Worm (Caenorhabditis elegans) whole organism, young adult: ENCODE results near the gene R13A1.5.

ENCODE experiments used
- B0019.2 ChIP-seq: fragments of 200-800 bp; sonication (Bioruptor generic); conservative IDR thresholded peaks from 2 replicates; pipeline ENCODE4 v1.3.6; 2022; ENCODE audit warnings: missing genetic modification reagents, missing genetic modification characterization, missing compliant biosample characterization
- B0035.1 ChIP-seq: sonication (generic microtip); optimal IDR thresholded peaks from 2 replicates; lab custom pipeline; 2016; ENCODE audit warnings: missing genetic modification characterization, mild to moderate bottlenecking, missing compliant biosample characterization, missing genotype, missing genetic modification reagents
- B0336.3 ChIP-seq: fragments of 200-800 bp; sonication (Bioruptor generic); IDR thresholded peaks from 2 replicates; pipeline ENCODE4 v1.3.6; 2022; ENCODE audit warnings: missing genetic modification characterization, missing compliant biosample characterization
- F33H1.4 ChIP-seq: fragments of 200-800 bp; sonication (Bioruptor generic); IDR thresholded peaks from 2 replicates; pipeline ENCODE4 v1.3.6; 2022; ENCODE audit warnings: missing genetic modification reagents, missing genetic modification characterization, missing compliant biosample characterization
- F39B2.1 ChIP-seq: fragments of 200-800 bp; sonication (Bioruptor generic); IDR thresholded peaks from 2 replicates; pipeline ENCODE4 v1.3.6; 2022; ENCODE audit warnings: missing genetic modification reagents, missing genetic modification characterization, missing compliant biosample characterization
- F57C9.4 ChIP-seq: sonication (generic microtip); optimal IDR thresholded peaks from 2 replicates; lab custom pipeline; 2017; ENCODE audit warnings: mild to moderate bottlenecking, missing genetic modification characterization, missing compliant biosample characterization
- Y53F4B.3 ChIP-seq: fragments of 200-800 bp; sonication (Bioruptor generic); IDR thresholded peaks from 2 replicates; pipeline ENCODE4 v1.3.6; 2022; ENCODE audit warnings: missing genetic modification reagents, missing genetic modification characterization, missing compliant biosample characterization
- Y56A3A.18 ChIP-seq: fragments of 200-800 bp; sonication (Bioruptor generic); IDR thresholded peaks from 2 replicates; pipeline ENCODE4 v1.3.6; 2022; ENCODE audit warnings: missing genetic modification reagents, missing genetic modification characterization, missing compliant biosample characterization
- ZK185.1 ChIP-seq: sonication (generic microtip); optimal IDR thresholded peaks from 2 replicates; lab custom pipeline; 2016; ENCODE audit warnings: mild to moderate bottlenecking, missing genetic modification characterization, missing compliant biosample characterization; ENCODE audit not compliant: poor library complexity, severe bottlenecking
- aptf-2 ChIP-seq: fragments of 200-800 bp; sonication (Bioruptor generic); conservative IDR thresholded peaks from 2 replicates; pipeline ENCODE4 v1.3.6; 2022; ENCODE audit warnings: missing genetic modification reagents, missing genetic modification characterization, missing compliant biosample characterization
- atf-7 ChIP-seq: sonication (generic microtip); optimal IDR thresholded peaks from 2 replicates; lab custom pipeline; 2017; ENCODE audit warnings: mild to moderate bottlenecking, missing genetic modification characterization, missing compliant biosample characterization
- athp-1 ChIP-seq: sonication (generic microtip); optimal IDR thresholded peaks from 2 replicates; lab custom pipeline; 2017; ENCODE audit warnings: mild to moderate bottlenecking, missing genetic modification characterization, missing compliant biosample characterization
- attf-3 ChIP-seq: fragments of 200-800 bp; sonication (Bioruptor generic); conservative IDR thresholded peaks from 2 replicates; pipeline ENCODE4 v1.3.6; 2022; ENCODE audit warnings: missing genetic modification reagents, missing genetic modification characterization, missing compliant biosample characterization
- attf-5 ChIP-seq: fragments of 200-800 bp; sonication (Bioruptor generic); optimal IDR thresholded peaks from 2 replicates; lab custom pipeline; 2018; ENCODE audit warnings: mild to moderate bottlenecking, missing genetic modification characterization, missing compliant biosample characterization
- attf-6 ChIP-seq: fragments of 200-800 bp; sonication (Bioruptor generic); IDR thresholded peaks from 2 replicates; pipeline ENCODE4 v1.3.6; 2022; ENCODE audit warnings: missing genetic modification reagents, missing genetic modification characterization, missing compliant biosample characterization
- cebp-1 ChIP-seq, 2 experiments: fragments of 200-800 bp in 1 of 2; sonication (Bioruptor generic) in 1 of 2; sonication (generic microtip) in 1 of 2; IDR thresholded peaks in 1 of 2; optimal IDR thresholded peaks in 1 of 2; 2 replicates each; pipeline versions ENCODE4 v1.3.6 to Lab custom; 2017 to 2022; ENCODE audit warnings: missing compliant biosample characterization in 2 of 2, missing genetic modification characterization in 2 of 2, mild to moderate bottlenecking in 1 of 2, missing genetic modification reagents in 1 of 2, moderate library complexity in 1 of 2
- cebp-2 ChIP-seq: fragments of 200-800 bp; sonication (Bioruptor generic); IDR thresholded peaks from 2 replicates; pipeline ENCODE4 v1.3.6; 2022; ENCODE audit warnings: missing genetic modification characterization, missing compliant biosample characterization
- dpl-1 ChIP-seq: fragments of 150-350 bp; optimal IDR thresholded peaks from 2 replicates; lab custom pipeline; 2014; ENCODE audit warnings: missing biosample characterization, missing genetic modification reagents, missing genetic modification characterization
- efl-1 ChIP-seq: fragments of 150-350 bp; optimal IDR thresholded peaks from 2 replicates; lab custom pipeline; 2014; ENCODE audit warnings: missing biosample characterization, missing genetic modification reagents, missing genetic modification characterization
- ets-4 ChIP-seq: fragments of 200-800 bp; sonication (Bioruptor generic); optimal IDR thresholded peaks from 2 replicates; lab custom pipeline; 2018; ENCODE audit warnings: mild to moderate bottlenecking, missing genetic modification characterization, missing compliant biosample characterization
- him-1 ChIP-seq: sonication (generic microtip); optimal IDR thresholded peaks from 2 replicates; lab custom pipeline; 2016; ENCODE audit warnings: missing genotype, missing genetic modification reagents, missing genetic modification characterization, missing compliant biosample characterization
- hlh-12 ChIP-seq: sonication (generic microtip); optimal IDR thresholded peaks from 2 replicates; lab custom pipeline; 2016; ENCODE audit warnings: missing genetic modification characterization, missing compliant biosample characterization
- hmg-1.2 ChIP-seq: fragments of 200-800 bp; sonication (Bioruptor generic); IDR thresholded peaks from 2 replicates; pipeline ENCODE4 v1.3.6; 2022; ENCODE audit warnings: missing genetic modification reagents, missing genetic modification characterization, missing compliant biosample characterization
- hrde-1 ChIP-seq: sonication (generic microtip); optimal IDR thresholded peaks from 2 replicates; lab custom pipeline; 2016; ENCODE audit warnings: missing genetic modification characterization, mild to moderate bottlenecking, missing compliant biosample characterization, moderate library complexity, missing genotype, missing genetic modification reagents, borderline replicate concordance
- let-526 ChIP-seq: fragments of 200-800 bp; sonication (Bioruptor generic); IDR thresholded peaks from 2 replicates; pipeline ENCODE4 v1.3.6; 2022; ENCODE audit warnings: missing genetic modification reagents, missing genetic modification characterization, missing compliant biosample characterization
- lin-26 ChIP-seq: fragments of 200-800 bp; sonication (Bioruptor generic); IDR thresholded peaks from 2 replicates; pipeline ENCODE4 v1.3.6; 2022; ENCODE audit warnings: missing genetic modification reagents, missing genetic modification characterization, missing compliant biosample characterization
- lin-35 ChIP-seq, 3 experiments: fragments of 150-350 bp in 2 of 3; sonication (generic microtip) in 1 of 3; optimal IDR thresholded peaks; 2 replicates each; lab custom pipeline; 2014 to 2018; ENCODE audit warnings: missing biosample characterization in 3 of 3, missing genetic modification characterization in 3 of 3, missing genetic modification reagents in 3 of 3
- lir-1 ChIP-seq: fragments of 200-800 bp; sonication (Bioruptor generic); conservative IDR thresholded peaks from 2 replicates; pipeline ENCODE4 v1.3.6; 2022; ENCODE audit warnings: missing genetic modification reagents, missing genetic modification characterization, missing compliant biosample characterization
- lsy-27 ChIP-seq: sonication (generic microtip); optimal IDR thresholded peaks from 2 replicates; lab custom pipeline; 2017; ENCODE audit warnings: missing genetic modification characterization, mild to moderate bottlenecking, missing compliant biosample characterization, antibody characterized with exemption, missing genotype, borderline replicate concordance; ENCODE audit not compliant: insufficient read depth
- nfya-1 ChIP-seq: sonication (generic microtip); optimal IDR thresholded peaks from 2 replicates; lab custom pipeline; 2017; ENCODE audit warnings: antibody characterized with exemption, missing compliant biosample characterization, missing genetic modification characterization, borderline replicate concordance; ENCODE audit not compliant: insufficient read depth
- nfya-2 ChIP-seq: fragments of 200-800 bp; sonication (Bioruptor generic); IDR thresholded peaks from 2 replicates; pipeline ENCODE4 v1.3.6; 2022; ENCODE audit warnings: missing genetic modification reagents, missing genetic modification characterization, missing compliant biosample characterization
- nhr-179 ChIP-seq: sonication (generic microtip); optimal IDR thresholded peaks from 2 replicates; lab custom pipeline; 2016; ENCODE audit warnings: mild to moderate bottlenecking, missing genetic modification characterization, missing compliant biosample characterization
- nhr-90 ChIP-seq: sonication (generic microtip); optimal IDR thresholded peaks from 2 replicates; lab custom pipeline; 2016; ENCODE audit warnings: missing genotype, mild to moderate bottlenecking, missing genetic modification characterization, missing compliant biosample characterization
- pbrm-1 ChIP-seq: fragments of 200-800 bp; sonication (Bioruptor generic); IDR thresholded peaks from 2 replicates; pipeline ENCODE4 v1.3.6; 2022; ENCODE audit warnings: missing genetic modification reagents, missing genetic modification characterization, missing compliant biosample characterization
- snpc-3.4 ChIP-seq: sonication (generic microtip); optimal IDR thresholded peaks from 2 replicates; lab custom pipeline; 2017; ENCODE audit warnings: missing genetic modification characterization, mild to moderate bottlenecking, missing compliant biosample characterization, antibody characterized with exemption, moderate library complexity, missing genotype, missing genetic modification reagents
- snpc-4 ChIP-seq, 5 experiments: fragments of 150-350 bp in 1 of 5; sonication (generic microtip) in 4 of 5; optimal IDR thresholded peaks; 2 replicates each; lab custom pipeline; 2014 to 2018; ENCODE audit warnings: missing genetic modification characterization in 5 of 5, missing biosample characterization in 3 of 5, antibody characterized with exemption in 2 of 5, mild to moderate bottlenecking in 2 of 5, missing compliant biosample characterization in 2 of 5, missing genotype in 2 of 5, moderate library complexity in 2 of 5, missing genetic modification reagents in 1 of 5
- zim-3 ChIP-seq: sonication (generic microtip); optimal IDR thresholded peaks from 2 replicates; lab custom pipeline; 2017; ENCODE audit warnings: mild to moderate bottlenecking, missing genetic modification characterization, moderate library complexity, missing compliant biosample characterization
- ztf-3 ChIP-seq: fragments of 200-800 bp; sonication (Bioruptor generic); optimal IDR thresholded peaks from 2 replicates; lab custom pipeline; 2018; ENCODE audit warnings: mild to moderate bottlenecking, missing genetic modification characterization, missing compliant biosample characterization

The R13A1.5 gene

ce11 chrIV:7166553-7166952, 25.1 kb downstream of the R13A1.5 start, which contains the start of gene C42D4.18:
Gene C42D4.18, plus strand, starts transcription at chrIV:7166783.
- TF ChIP-seq nfya-1 (tag; lab: Kevin White, UChicago) (no peak), snpc-4 (GFP tag; optimal IDR thresholded peaks at IDR 0.05; lab: Kevin White, UChicago) (no peak), snpc-4 (tag; optimal IDR thresholded peaks at IDR 0.05; lab: Kevin White, UChicago) (no peak), hmg-1.2 (GFP tag; lab: Robert Waterston, UW) (peak; percentile 90)
- TF ChIP-seq, all 124 proteins: peak for 1

- no peak for TF ChIP-seq zim-3 (tag; lab: Kevin White, UChicago)
- peak; percentile 91 for TF ChIP-seq attf-3
- peak; percentile 43; the same call in 1 of the 2 replicates for TF ChIP-seq cebp-1 (GFP tag; IDR thresholded peaks at IDR 0.05; lab: Robert Waterston, UW)
- peak; percentile 88 for TF ChIP-seq cebp-1 (tag; optimal IDR thresholded peaks at IDR 0.05; lab: Kevin White, UChicago)
- TF ChIP-seq, all 124 proteins: peak for 2
These were observed 25.9 kb downstream of the R13A1.5 start, which contains the start of gene rpc-1 for ce11 chrIV:7165723-7166122. Gene rpc-1, minus strand, starts transcription at chrIV:7165748.

ce11 chrIV:7159586-7159985, 32.1 kb downstream of the R13A1.5 start:
- TF ChIP-seq lin-35 (GFP tag; optimal IDR thresholded peaks at IDR 0.05; lab: Kevin White, UChicago), result no peak
- TF ChIP-seq snpc-3.4, result no peak
- TF ChIP-seq hrde-1 (tag; lab: Kevin White, UChicago), result peak; percentile 11
- no peak for TF ChIP-seq ZK185.1 (tag; lab: Kevin White, UChicago)

ce11 chrIV:7158161-7158560, 33.5 kb downstream of the R13A1.5 start:
- no peak for TF ChIP-seq lir-1 (GFP tag; lab: Robert Waterston, UW)
- TF ChIP-seq aptf-2 (GFP tag; lab: Robert Waterston, UW), result no peak
- no peak for TF ChIP-seq zim-3 (tag; lab: Kevin White, UChicago)
- TF ChIP-seq efl-1 (GFP tag; lab: Kevin White, UChicago), result no peak
- no peak for TF ChIP-seq nhr-179 (tag; lab: Kevin White, UChicago)
- no peak for TF ChIP-seq lin-26 (GFP tag; lab: Robert Waterston, UW)
- no peak for TF ChIP-seq hlh-12 (tag; lab: Kevin White, UChicago)
- no peak for TF ChIP-seq ztf-3 (GFP tag; lab: Kevin White, UChicago)
- TF ChIP-seq lsy-27 (tag; lab: Kevin White, UChicago), result no peak
- TF ChIP-seq snpc-4 (GFP tag; optimal IDR thresholded peaks at IDR 0.05; lab: Kevin White, UChicago), result no peak
- TF ChIP-seq snpc-4 (tag; optimal IDR thresholded peaks at IDR 0.05; lab: Kevin White, UChicago), result no peak
- no peak for TF ChIP-seq F33H1.4 (GFP tag; lab: Robert Waterston, UW)
- TF ChIP-seq dpl-1 (GFP tag; lab: Kevin White, UChicago), result no peak
- no peak for TF ChIP-seq Y53F4B.3 (GFP tag; lab: Robert Waterston, UW)
- no peak for TF ChIP-seq ets-4 (GFP tag; lab: Kevin White, UChicago)
- no peak for TF ChIP-seq B0019.2 (GFP tag; lab: Robert Waterston, UW)
- TF ChIP-seq attf-6, result no peak
- no peak for TF ChIP-seq F57C9.4 (tag; lab: Kevin White, UChicago)

- TF ChIP-seq pbrm-1 (GFP tag; lab: Robert Waterston, UW) (no peak), hlh-12 (tag; lab: Kevin White, UChicago) (no peak), Y56A3A.18 (no peak), B0336.3 (GFP tag; lab: Robert Waterston, UW) (no peak), athp-1 (tag; lab: Kevin White, UChicago) (no peak), attf-5 (GFP tag; lab: Kevin White, UChicago) (no peak), let-526 (GFP tag; lab: Robert Waterston, UW) (no peak), lin-35 (GFP tag; optimal IDR thresholded peaks at IDR 0.05; lab: Kevin White, UChicago) (no peak), ZK185.1 (tag; lab: Kevin White, UChicago) (no peak), F39B2.1 (GFP tag; lab: Robert Waterston, UW) (no peak), cebp-2 (no peak), B0035.1 (tag; lab: Kevin White, UChicago) (no peak), him-1 (no peak), nfya-2 (GFP tag; lab: Robert Waterston, UW) (no peak), atf-7 (tag; lab: Kevin White, UChicago) (no peak), nhr-90 (no peak)
These were observed 35.3 kb downstream of the R13A1.5 start, which contains the start of gene maph-9 for ce11 chrIV:7156356-7156755. Gene maph-9, plus strand, starts transcription at chrIV:7156628.
